Worm (Caenorhabditis elegans): ENCODE data around the gene nstp-2.

Gene nstp-2

ce11 chrIV:6645867-6646655 is 40.1 kb upstream of the nstp-2 start, which contains the start of gene hil-7 (continued):
- TF ChIP-seq ets-4 (tag; optimal IDR thresholded peaks at IDR 0.05) (peak; percentile 53), pax-1 (tag; optimal IDR thresholded peaks at IDR 0.05) (peak; percentile 9), gmeb-2 (tag; optimal IDR thresholded peaks at IDR 0.05) (no peak), sox-4 (tag; optimal IDR thresholded peaks at IDR 0.05) (no peak), ceh-22 (tag; optimal IDR thresholded peaks at IDR 0.05) (peak; percentile 82), hlh-13 (GFP tag; optimal IDR thresholded peaks at IDR 0.05) (no peak), ceh-30 (tag; optimal IDR thresholded peaks at IDR 0.05) (peak; percentile 66), ama-1 (optimal IDR thresholded peaks at IDR 0.05) (peak; percentile 94), syd-9 (tag; optimal IDR thresholded peaks at IDR 0.05) (peak; percentile 59), lin-11 (tag; optimal IDR thresholded peaks at IDR 0.05) (no peak), fkh-10 (GFP tag; optimal IDR thresholded peaks at IDR 0.05) (peak; percentile 27), ceh-6 (GFP tag; optimal IDR thresholded peaks at IDR 0.05) (peak; percentile 58), ceh-34 (tag; optimal IDR thresholded peaks at IDR 0.05) (peak; percentile 96), sox-2 (GFP tag; IDR thresholded peaks at IDR 0.05) (peak; percentile 46; the same call in 1 of the 2 replicates)

- no peak for TF ChIP-seq nhr-232 (tag; optimal IDR thresholded peaks at IDR 0.05)
- no peak for TF ChIP-seq ets-4 (tag; optimal IDR thresholded peaks at IDR 0.05)
- TF ChIP-seq unc-55 (GFP tag; optimal IDR thresholded peaks at IDR 0.05): no peak
- TF ChIP-seq pax-1 (tag; optimal IDR thresholded peaks at IDR 0.05): no peak
- TF ChIP-seq nfya-1 (tag; optimal IDR thresholded peaks at IDR 0.05): no peak
- TF ChIP-seq ceh-30 (tag; optimal IDR thresholded peaks at IDR 0.05): no peak
- no peak for TF ChIP-seq tbx-7 (tag; optimal IDR thresholded peaks at IDR 0.05)
- no peak for TF ChIP-seq ceh-6 (GFP tag; optimal IDR thresholded peaks at IDR 0.05)
- no peak for TF ChIP-seq pqm-1 (tag; optimal IDR thresholded peaks at IDR 0.05)
- no peak for TF ChIP-seq tbx-2 (tag; optimal IDR thresholded peaks at IDR 0.05)
These were observed 33.9 kb upstream of the nstp-2 start, which contains the start of gene C01B10.6 for ce11 chrIV:6639880-6640279. Gene C01B10.6 (plus strand): TSS chrIV:6640180.

ce11 chrIV:6638256-6638655 is 32.3 kb upstream of the nstp-2 start, which contains the start of gene C01B10.7:
Gene C01B10.7 (plus strand): TSS chrIV:6638556.
- TF ChIP-seq C08G9.2 (tag; optimal IDR thresholded peaks at IDR 0.05): no peak
- TF ChIP-seq gmeb-2 (tag; optimal IDR thresholded peaks at IDR 0.05): no peak
- no peak for TF ChIP-seq hlh-30 (tag; optimal IDR thresholded peaks at IDR 0.05; ENCODE audit: insufficient read depth)
- no peak for TF ChIP-seq pax-1 (tag; optimal IDR thresholded peaks at IDR 0.05)
- no peak for TF ChIP-seq lim-6 (tag; optimal IDR thresholded peaks at IDR 0.05)
- TF ChIP-seq fkh-6 (tag; optimal IDR thresholded peaks at IDR 0.05): no peak
- no peak for TF ChIP-seq dmd-4 (tag; optimal IDR thresholded peaks at IDR 0.05; ENCODE audit: borderline replicate concordance)
- TF ChIP-seq ceh-34 (tag; optimal IDR thresholded peaks at IDR 0.05): no peak

- no peak for TF ChIP-seq ceh-18 (tag; optimal IDR thresholded peaks at IDR 0.05)
- no peak for TF ChIP-seq hlh-30 (tag; optimal IDR thresholded peaks at IDR 0.05; ENCODE audit: insufficient read depth)
- no peak for TF ChIP-seq nhr-232 (tag; optimal IDR thresholded peaks at IDR 0.05)
- no peak for TF ChIP-seq tbx-7 (tag; optimal IDR thresholded peaks at IDR 0.05)
- no peak for TF ChIP-seq hlh-8 (tag; optimal IDR thresholded peaks at IDR 0.05)
- TF ChIP-seq rnt-1 (tag; optimal IDR thresholded peaks at IDR 0.05): no peak
- TF ChIP-seq ceh-22 (tag; optimal IDR thresholded peaks at IDR 0.05): no peak
- no peak for TF ChIP-seq C38D4.7 (GFP tag; optimal IDR thresholded peaks at IDR 0.05)
- no peak for TF ChIP-seq ceh-34 (tag; optimal IDR thresholded peaks at IDR 0.05)
- no peak for TF ChIP-seq pha-2 (tag; optimal IDR thresholded peaks at IDR 0.05)
- no peak for TF ChIP-seq elt-2 (tag; optimal IDR thresholded peaks at IDR 0.05)
These were observed 28.8 kb upstream of the nstp-2 start, which contains the start of gene metl-13 for ce11 chrIV:6634789-6635188. Gene metl-13 (plus strand): TSS chrIV:6635089.

ce11 chrIV:6631704-6632272 is 25.8 kb upstream of the nstp-2 start, which contains the start of the genes cest-5.1 and C01B10.9:
Gene cest-5.1 (minus strand): TSS chrIV:6631754.
Gene C01B10.9 (plus strand): TSS chrIV:6632222.
- peak; percentile 6 for TF ChIP-seq ceh-6 (GFP tag; optimal IDR thresholded peaks at IDR 0.05)
- peak; percentile 90 for TF ChIP-seq ets-4 (tag; optimal IDR thresholded peaks at IDR 0.05)
- peak; percentile 74 for TF ChIP-seq zip-5 (tag; optimal IDR thresholded peaks at IDR 0.05)
- peak; percentile 90 for TF ChIP-seq ceh-2 (tag; optimal IDR thresholded peaks at IDR 0.05)
- peak; percentile 68 for TF ChIP-seq hlh-8 (tag; optimal IDR thresholded peaks at IDR 0.05)
- peak; percentile 95 for TF ChIP-seq ceh-31 (tag; optimal IDR thresholded peaks at IDR 0.05)
- peak; percentile 6 for TF ChIP-seq pha-2 (tag; optimal IDR thresholded peaks at IDR 0.05)
- no peak for TF ChIP-seq madf-2 (tag; optimal IDR thresholded peaks at IDR 0.05)
- TF ChIP-seq unc-3 (GFP tag; conservative IDR thresholded peaks at IDR 0.05): no peak
- TF ChIP-seq unc-3 (tag; optimal IDR thresholded peaks at IDR 0.05): peak; percentile 23
- no peak for TF ChIP-seq ceh-9 (tag; optimal IDR thresholded peaks at IDR 0.05)
- no peak for TF ChIP-seq hlh-13 (GFP tag; optimal IDR thresholded peaks at IDR 0.05)
- TF ChIP-seq mec-3 (tag; optimal IDR thresholded peaks at IDR 0.05; ENCODE audit: borderline replicate concordance): peak; percentile 60
- peak; percentile 91 for TF ChIP-seq C08G9.2 (tag; optimal IDR thresholded peaks at IDR 0.05)
- peak; percentile 43 for TF ChIP-seq sdc-2 (tag; optimal IDR thresholded peaks at IDR 0.05)
- TF ChIP-seq ceh-34 (tag; optimal IDR thresholded peaks at IDR 0.05): peak; percentile 64
- TF ChIP-seq tbx-2 (tag; optimal IDR thresholded peaks at IDR 0.05): peak; percentile 82
- peak; percentile 5 for TF ChIP-seq nfya-1 (tag; optimal IDR thresholded peaks at IDR 0.05)
- peak; percentile 58 for TF ChIP-seq F13H6.1 (tag; optimal IDR thresholded peaks at IDR 0.05)

Measured in whole organism, late embryonic.